Fruit fly (Drosophila melanogaster): ENCODE measurements around the gene CG11368.

Gene CG11368

DNA sequence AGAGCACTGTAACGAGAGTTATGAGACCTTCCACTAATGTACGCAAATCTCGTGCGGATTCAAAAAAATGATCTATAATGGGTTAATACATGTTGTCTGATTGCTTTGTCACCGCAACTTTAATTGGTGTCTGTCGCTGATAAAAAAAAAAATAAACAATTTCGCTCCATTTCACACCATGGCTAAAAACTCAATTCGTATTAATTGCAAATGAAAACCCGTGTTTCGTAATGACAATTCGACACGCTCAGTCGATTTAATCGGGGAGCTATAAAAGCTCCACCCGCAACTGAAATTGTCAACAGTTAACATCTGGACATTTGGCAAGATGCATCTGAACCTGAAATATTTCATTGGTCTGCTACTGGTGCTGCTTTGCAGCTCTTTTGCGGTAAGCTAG is at the start of gene CG11368:
CG11368 (plus strand) TSS at position 301 of the 400 bp plus-strand sequence.
- TF ChIP-seq kay (GFP tag; ENCODE audit: borderline replicate concordance) (no peak), cic (GFP tag; optimal IDR thresholded peaks at IDR 0.05) (no peak), CG12768 (GFP tag; optimal IDR thresholded peaks at IDR 0.05) (no peak), CG14711 (tag; optimal IDR thresholded peaks at IDR 0.05) (no peak), tj (GFP tag; optimal IDR thresholded peaks at IDR 0.05) (no peak), Mnt (GFP tag; optimal IDR thresholded peaks at IDR 0.05) (no peak), CG5204 (GFP tag; optimal IDR thresholded peaks at IDR 0.05) (no peak), cnc (optimal IDR thresholded peaks at IDR 0.05) (no peak), Crg-1 (GFP tag; optimal IDR thresholded peaks at IDR 0.05) (no peak), CG7101 (tag; optimal IDR thresholded peaks at IDR 0.05) (no peak), CG33017 (tag; optimal IDR thresholded peaks at IDR 0.05) (no peak), toe (GFP tag; optimal IDR thresholded peaks at IDR 0.05) (no peak), Hr96 (GFP tag; optimal IDR thresholded peaks at IDR 0.05) (no peak), CG11617 (GFP tag; optimal IDR thresholded peaks at IDR 0.05) (no peak), Clk (GFP tag; optimal IDR thresholded peaks at IDR 0.05) (no peak), CG7045 (GFP tag; optimal IDR thresholded peaks at IDR 0.05) (no peak)

DNA sequence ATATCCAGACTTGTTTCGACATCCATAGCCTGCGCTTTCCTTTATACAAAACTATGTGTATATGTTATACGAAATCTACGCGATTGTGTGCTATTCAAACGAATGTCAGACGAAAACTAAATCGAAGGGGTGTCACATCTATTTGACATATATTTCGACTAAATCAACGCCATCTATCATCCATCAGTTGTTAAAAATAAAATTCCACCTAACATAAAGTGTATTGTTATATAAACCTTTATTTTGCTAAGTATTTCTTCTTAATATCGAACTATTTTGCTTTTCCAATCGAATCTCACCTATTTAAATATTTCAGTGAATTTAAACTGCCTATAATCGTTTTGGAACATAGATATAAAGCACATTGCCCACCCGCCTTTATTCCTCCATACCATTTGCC is 48.9 kb upstream of the CG11368 start, which contains the start of gene CG15035:
CG15035 (minus strand) TSS at position 101 of the 400 bp plus-strand sequence.
- TF ChIP-seq cnc (optimal IDR thresholded peaks at IDR 0.05) (no peak), CG12768 (GFP tag; optimal IDR thresholded peaks at IDR 0.05) (no peak), CG5204 (GFP tag; optimal IDR thresholded peaks at IDR 0.05) (no peak), pad (GFP tag; optimal IDR thresholded peaks at IDR 0.05) (no peak), tj (GFP tag; optimal IDR thresholded peaks at IDR 0.05) (no peak), CG14711 (tag; optimal IDR thresholded peaks at IDR 0.05) (no peak), Crg-1 (GFP tag; optimal IDR thresholded peaks at IDR 0.05) (no peak), CG7045 (GFP tag; optimal IDR thresholded peaks at IDR 0.05) (no peak), CG33017 (tag; optimal IDR thresholded peaks at IDR 0.05) (no peak), ovo (GFP tag; optimal IDR thresholded peaks at IDR 0.05) (no peak), cic (GFP tag; optimal IDR thresholded peaks at IDR 0.05) (no peak), CG11617 (GFP tag; optimal IDR thresholded peaks at IDR 0.05) (no peak), CG7101 (tag; optimal IDR thresholded peaks at IDR 0.05) (no peak), Hr96 (GFP tag; optimal IDR thresholded peaks at IDR 0.05) (no peak), Mnt (GFP tag; optimal IDR thresholded peaks at IDR 0.05) (no peak), kay (GFP tag; ENCODE audit: borderline replicate concordance) (no peak), CG1620 (GFP tag; optimal IDR thresholded peaks at IDR 0.05) (no peak), bab1 (GFP tag; optimal IDR thresholded peaks at IDR 0.05) (no peak), toe (GFP tag; optimal IDR thresholded peaks at IDR 0.05) (no peak), Clk (GFP tag; optimal IDR thresholded peaks at IDR 0.05) (no peak)

DNA sequence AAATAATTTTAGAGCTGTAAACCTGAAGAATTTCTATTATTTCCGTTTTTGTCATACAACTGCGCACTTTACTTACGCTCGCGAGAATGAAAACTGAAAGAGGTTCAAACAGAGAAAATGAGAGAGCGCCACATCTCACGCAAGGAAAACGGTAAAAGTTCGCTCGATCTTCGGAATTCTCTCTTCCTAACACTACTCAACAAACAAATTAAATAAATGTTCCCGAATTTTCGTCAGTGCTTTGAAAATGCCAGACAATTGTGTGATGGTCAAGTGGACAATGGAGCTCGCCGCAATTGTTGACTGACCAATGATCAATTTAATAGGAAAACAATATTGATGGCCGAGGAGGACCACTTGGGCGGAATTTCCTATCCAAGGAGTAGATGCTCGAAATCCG is 46.3 kb upstream of the CG11368 start, which contains the start of gene CG1677:
CG1677 (minus strand) TSS at position 101 of the 400 bp plus-strand sequence.
- TF ChIP-seq cic (GFP tag; optimal IDR thresholded peaks at IDR 0.05), result no peak
- TF ChIP-seq kay (GFP tag; ENCODE audit: borderline replicate concordance), result no peak
- no peak for TF ChIP-seq CG11617 (GFP tag; optimal IDR thresholded peaks at IDR 0.05)
- no peak for TF ChIP-seq CG12768 (GFP tag; optimal IDR thresholded peaks at IDR 0.05)
- no peak for TF ChIP-seq CG7045 (GFP tag; optimal IDR thresholded peaks at IDR 0.05)
- no peak for TF ChIP-seq ovo (GFP tag; optimal IDR thresholded peaks at IDR 0.05)
- no peak for TF ChIP-seq CG14711 (tag; optimal IDR thresholded peaks at IDR 0.05)
- TF ChIP-seq CG1620 (GFP tag; optimal IDR thresholded peaks at IDR 0.05), result no peak
- no peak for TF ChIP-seq cnc (optimal IDR thresholded peaks at IDR 0.05)
- TF ChIP-seq bab1 (GFP tag; optimal IDR thresholded peaks at IDR 0.05), result no peak
- TF ChIP-seq toe (GFP tag; optimal IDR thresholded peaks at IDR 0.05), result no peak
- TF ChIP-seq pad (GFP tag; optimal IDR thresholded peaks at IDR 0.05), result no peak
- TF ChIP-seq Crg-1 (GFP tag; optimal IDR thresholded peaks at IDR 0.05), result no peak
- TF ChIP-seq CG5204 (GFP tag; optimal IDR thresholded peaks at IDR 0.05), result no peak
- no peak for TF ChIP-seq Hr96 (GFP tag; optimal IDR thresholded peaks at IDR 0.05)

DNA sequence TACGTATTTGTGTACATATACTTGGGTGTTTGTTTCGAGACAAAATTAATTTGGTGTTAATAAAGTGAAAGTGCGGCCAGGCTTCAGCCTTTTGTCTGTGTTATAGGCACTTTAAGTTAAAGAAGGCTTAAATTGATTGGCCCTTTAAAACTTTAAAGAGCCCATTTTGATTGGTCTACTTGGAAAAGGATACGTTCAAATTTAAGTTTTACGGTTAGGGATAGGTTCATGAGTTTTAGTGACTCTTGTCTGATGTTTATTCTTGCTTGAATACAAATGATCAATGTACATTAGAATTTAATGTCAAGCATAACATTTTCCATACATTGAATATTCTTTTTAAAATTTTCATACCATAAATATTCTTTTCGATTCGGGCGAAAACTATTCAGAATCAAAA is 45.1 kb upstream of the CG11368 start, which contains the start of gene CG32727:
CG32727 (plus strand) TSS at position 301 of the 400 bp plus-strand sequence.
- TF ChIP-seq CG33017 (tag; optimal IDR thresholded peaks at IDR 0.05) (no peak), CG12768 (GFP tag; optimal IDR thresholded peaks at IDR 0.05) (no peak), CG1620 (GFP tag; optimal IDR thresholded peaks at IDR 0.05) (no peak), Crg-1 (GFP tag; optimal IDR thresholded peaks at IDR 0.05) (no peak), tj (GFP tag; optimal IDR thresholded peaks at IDR 0.05) (no peak), bab1 (GFP tag; optimal IDR thresholded peaks at IDR 0.05) (no peak), Hr96 (GFP tag; optimal IDR thresholded peaks at IDR 0.05) (no peak), Mnt (GFP tag; optimal IDR thresholded peaks at IDR 0.05) (no peak), CG11617 (GFP tag; optimal IDR thresholded peaks at IDR 0.05) (no peak)

DNA sequence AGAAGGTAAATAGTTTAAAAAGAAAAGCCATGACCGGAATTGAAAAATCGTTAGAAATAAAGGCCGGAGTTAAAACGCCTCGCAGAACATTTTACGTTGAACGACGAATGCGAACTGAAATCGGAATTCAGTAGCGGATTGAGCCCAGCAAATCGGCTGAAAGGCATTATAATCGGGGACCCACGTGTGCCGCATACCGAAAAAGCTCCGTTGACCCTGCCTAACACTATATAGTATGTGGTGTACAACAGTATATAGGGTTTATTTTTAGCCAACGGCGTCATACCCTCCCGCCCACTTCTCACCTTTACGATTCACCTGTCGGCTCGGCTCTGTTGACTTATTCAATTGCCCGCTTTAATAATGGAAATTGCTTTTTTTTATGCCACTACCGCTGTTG is 40.2 kb upstream of the CG11368 start, which contains the start of gene CG42246:
CG42246 (minus strand) TSS at position 101 of the 400 bp plus-strand sequence.
- TF ChIP-seq Crg-1 (GFP tag; optimal IDR thresholded peaks at IDR 0.05) (no peak), toe (GFP tag; optimal IDR thresholded peaks at IDR 0.05) (no peak), cic (GFP tag; optimal IDR thresholded peaks at IDR 0.05) (no peak), kay (GFP tag; ENCODE audit: borderline replicate concordance) (no peak), CG33017 (tag; optimal IDR thresholded peaks at IDR 0.05) (no peak), CG5204 (GFP tag; optimal IDR thresholded peaks at IDR 0.05) (no peak), Hr96 (GFP tag; optimal IDR thresholded peaks at IDR 0.05) (no peak), CG7045 (GFP tag; optimal IDR thresholded peaks at IDR 0.05) (no peak)

DNA sequence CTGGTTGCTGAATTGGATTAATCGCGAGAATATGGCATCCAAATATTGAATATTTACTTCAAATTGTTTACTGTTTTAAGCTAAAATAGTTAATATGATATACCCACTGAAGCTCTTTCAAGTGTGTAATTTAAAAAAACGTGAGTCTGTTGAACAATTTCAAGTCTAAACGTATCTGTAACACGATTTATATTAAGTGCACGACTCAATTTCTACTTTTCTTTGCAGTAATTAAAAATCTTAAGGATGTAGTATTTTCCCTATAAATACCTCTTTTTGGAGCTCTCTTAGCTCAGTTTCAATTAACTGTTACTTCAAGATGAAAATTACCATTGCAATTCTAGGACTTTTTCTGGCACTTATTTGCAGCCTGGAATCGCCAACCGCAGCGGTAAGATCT is 39.6 kb upstream of the CG11368 start, which contains the start of gene CG42704:
CG42704 (plus strand) TSS at position 301 of the 400 bp plus-strand sequence.
- TF ChIP-seq CG7101 (tag; optimal IDR thresholded peaks at IDR 0.05) (no peak), Hr96 (GFP tag; optimal IDR thresholded peaks at IDR 0.05) (no peak), Crg-1 (GFP tag; optimal IDR thresholded peaks at IDR 0.05) (no peak), CG14711 (tag; optimal IDR thresholded peaks at IDR 0.05) (no peak), Clk (GFP tag; optimal IDR thresholded peaks at IDR 0.05) (no peak), bab1 (GFP tag; optimal IDR thresholded peaks at IDR 0.05) (no peak)
